Worm (Caenorhabditis elegans): ENCODE data around the gene D2096.10.

D2096.10 gene

DNA sequence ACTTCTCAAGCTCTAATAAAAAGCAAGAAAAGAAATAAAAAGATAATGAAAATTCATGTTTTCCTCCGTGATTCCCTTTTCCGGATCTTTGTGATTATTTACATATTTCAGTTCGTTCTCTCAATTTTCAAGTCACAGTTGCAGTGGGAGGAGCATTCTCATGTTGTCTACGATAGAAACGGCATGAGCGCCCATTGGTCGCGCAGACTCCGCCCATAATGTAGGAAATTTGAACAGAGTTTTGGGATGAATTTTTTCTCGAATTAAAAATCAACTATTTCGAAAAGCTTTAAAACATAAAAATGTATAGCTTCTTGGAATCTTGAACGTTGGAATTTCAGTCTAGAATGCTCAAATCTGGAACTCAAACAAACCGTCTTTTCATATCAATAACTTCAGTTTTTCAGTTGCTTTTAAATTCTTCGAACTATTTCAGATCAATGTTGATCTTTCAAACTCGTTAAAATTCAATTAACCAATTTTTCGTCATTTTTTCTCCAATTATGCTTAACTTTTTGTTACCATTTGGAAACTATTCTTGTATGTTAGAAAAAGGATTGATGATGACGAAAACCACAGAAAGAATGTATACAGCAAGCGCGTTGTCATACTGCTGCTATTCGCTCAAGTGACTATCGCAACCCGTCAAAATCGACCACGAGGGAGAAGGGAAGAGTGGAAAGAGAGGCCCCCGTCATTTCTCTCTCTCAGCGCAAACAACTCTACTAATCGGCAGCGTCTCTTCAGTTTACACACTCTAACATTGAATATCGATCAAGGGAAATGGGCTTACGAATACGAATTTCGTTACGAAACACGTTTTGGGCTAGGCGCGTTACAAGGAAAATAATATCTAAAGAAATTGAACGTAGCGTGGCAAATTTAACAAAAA is 42.8 kb upstream of the D2096.10 start (continued):
- TF ChIP-seq lag-1 (GFP tag; IDR thresholded peaks at IDR 0.05) = no peak
- TF ChIP-seq B0019.2 (GFP tag; conservative IDR thresholded peaks at IDR 0.05) = no peak
- peak; percentile 55 for TF ChIP-seq athp-1 (tag; optimal IDR thresholded peaks at IDR 0.05)
- TF ChIP-seq hlh-12 (tag; optimal IDR thresholded peaks at IDR 0.05) = no peak
- TF ChIP-seq hmg-1.2 (GFP tag; IDR thresholded peaks at IDR 0.05) = peak; percentile 62
- TF ChIP-seq ets-4 (GFP tag; optimal IDR thresholded peaks at IDR 0.05) = peak; percentile 75
- TF ChIP-seq snpc-3.4 (tag; optimal IDR thresholded peaks at IDR 0.05) = no peak
- no peak for TF ChIP-seq him-1 (tag; optimal IDR thresholded peaks at IDR 0.05)
- TF ChIP-seq Y79H2A.3 (GFP tag; conservative IDR thresholded peaks at IDR 0.05) = no peak
- TF ChIP-seq madf-8 (GFP tag; conservative IDR thresholded peaks at IDR 0.05) = no peak
- TF ChIP-seq tlf-1 (GFP tag; optimal IDR thresholded peaks at IDR 0.05) = peak; percentile 63
- TF ChIP-seq lsy-27 (tag; optimal IDR thresholded peaks at IDR 0.05; ENCODE audit: borderline replicate concordance, insufficient read depth) = no peak
- no peak for TF ChIP-seq lsl-1 (GFP tag; optimal IDR thresholded peaks at IDR 0.05)
- TF ChIP-seq K11D2.4 (GFP tag; IDR thresholded peaks at IDR 0.05) = peak; percentile 34
- peak; percentile 56 for TF ChIP-seq madf-6 (GFP tag; IDR thresholded peaks at IDR 0.05)
- TF ChIP-seq F23B12.7 (tag; optimal IDR thresholded peaks at IDR 0.05; ENCODE audit: insufficient read depth) = no peak
- TF ChIP-seq die-1 (tag; optimal IDR thresholded peaks at IDR 0.05) = no peak
- TF ChIP-seq pbrm-1 (GFP tag; IDR thresholded peaks at IDR 0.05) = peak; percentile 71
- TF ChIP-seq snpc-4 (GFP tag; optimal IDR thresholded peaks at IDR 0.05) = no peak
- peak in 3 of 4 experiments; percentile 33 to 77 (median 76) for TF ChIP-seq snpc-4 (tag; optimal IDR thresholded peaks at IDR 0.05)
- TF ChIP-seq nhr-90 (tag; optimal IDR thresholded peaks at IDR 0.05) = peak; percentile 31
- no peak for TF ChIP-seq mxl-1 (tag; optimal IDR thresholded peaks at IDR 0.05)
- no peak for TF ChIP-seq tbx-9 (tag; optimal IDR thresholded peaks at IDR 0.05; ENCODE audit: borderline replicate concordance)
- TF ChIP-seq ztf-26 (tag; optimal IDR thresholded peaks at IDR 0.05) = peak; percentile 44
- TF ChIP-seq xnd-1 (tag; optimal IDR thresholded peaks at IDR 0.05) = no peak
- no peak for TF ChIP-seq zfh-2 (GFP tag; conservative IDR thresholded peaks at IDR 0.05)
- TF ChIP-seq B0035.1 (tag; optimal IDR thresholded peaks at IDR 0.05) = no peak
- TF ChIP-seq madf-10 (tag; optimal IDR thresholded peaks at IDR 0.05) = peak; percentile 8
- no peak for TF ChIP-seq dpl-1 (GFP tag; optimal IDR thresholded peaks at IDR 0.05)
- TF ChIP-seq cebp-1 (GFP tag; IDR thresholded peaks at IDR 0.05) = peak; percentile 79
- peak; percentile 91 for TF ChIP-seq cebp-1 (tag; optimal IDR thresholded peaks at IDR 0.05)
- no peak for TF ChIP-seq efl-1 (GFP tag; optimal IDR thresholded peaks at IDR 0.05)
- TF ChIP-seq attf-3 (GFP tag; conservative IDR thresholded peaks at IDR 0.05) = 0 out of 2 replicates have a peak, but pooled peaks have one; percentile 10
- no peak for TF ChIP-seq F57A8.1 (GFP tag; optimal IDR thresholded peaks at IDR 0.05)
- TF ChIP-seq hrde-1 (tag; optimal IDR thresholded peaks at IDR 0.05; ENCODE audit: borderline replicate concordance) = no peak
- no peak for TF ChIP-seq akir-1 (GFP tag; optimal IDR thresholded peaks at IDR 0.05)
- peak; percentile 90 for TF ChIP-seq ama-1 (optimal IDR thresholded peaks at IDR 0.05)
- peak; percentile 17 to 82 for TF ChIP-seq ama-1 (GFP tag; optimal IDR thresholded peaks at IDR 0.05)
- peak; percentile 64 for TF ChIP-seq rcor-1 (GFP tag; IDR thresholded peaks at IDR 0.05)
- peak; percentile 14 for TF ChIP-seq atf-7 (tag; optimal IDR thresholded peaks at IDR 0.05)
- TF ChIP-seq cebp-2 (GFP tag; IDR thresholded peaks at IDR 0.05) = peak; percentile 69; the same call in 1 of the 2 replicates
- peak; percentile 77 for TF ChIP-seq hmg-20 (GFP tag; IDR thresholded peaks at IDR 0.05)
- no peak for TF ChIP-seq hlh-26 (GFP tag; conservative IDR thresholded peaks at IDR 0.05)
- TF ChIP-seq nhr-179 (tag; optimal IDR thresholded peaks at IDR 0.05) = no peak
- no peak for TF ChIP-seq F55B11.4 (tag; optimal IDR thresholded peaks at IDR 0.05; ENCODE audit: borderline replicate concordance, insufficient read depth)
- TF ChIP-seq Y56A3A.18 (GFP tag; IDR thresholded peaks at IDR 0.05) = peak; percentile 80
- peak; percentile 62; the same call in 1 of the 2 replicates for TF ChIP-seq lin-26 (GFP tag; IDR thresholded peaks at IDR 0.05)

Measured in whole organism, young adult.